Fruit fly (Drosophila melanogaster) whole organism, wandering third instar larva: ENCODE data around the gene CG6753.

Experiments used
- CrebA ChIP-seq: fragments of 200-800 bp; sonication (Bioruptor generic); optimal IDR thresholded peaks from 2 replicates; lab custom pipeline; 2016; ENCODE audit warnings: missing biosample characterization, mild to moderate bottlenecking, missing genetic modification characterization, borderline replicate concordance
- jim ChIP-seq: fragments of 175-275, 200-325 bp; sonication (Bioruptor generic); optimal IDR thresholded peaks from 2 replicates; lab custom pipeline; 2016; ENCODE audit warnings: missing biosample characterization, mild to moderate bottlenecking, missing genetic modification characterization
- pan ChIP-seq: fragments of >200 bp; optimal IDR thresholded peaks from 2 replicates; lab custom pipeline; 2017

dm6 chr3R:12633059-12633458 lies 9.2 kb downstream of the CG6753 start, which contains the start of gene CG18530:
- TF ChIP-seq jim (no peak), CrebA (no peak), pan (lab: Kevin White, UChicago) (no peak)
